Worm (Caenorhabditis elegans) whole organism, midembryonic: ENCODE data around the gene str-96.

Experiments
- T22C8.4 ChIP-seq: fragments of 200-800 bp; sonication (Bioruptor generic); IDR thresholded peaks from 2 replicates; pipeline ENCODE4 v1.3.6; 2022; ENCODE audit warnings: missing genetic modification characterization, missing compliant biosample characterization
- cog-1 ChIP-seq: sonication (generic microtip); optimal IDR thresholded peaks from 2 replicates; lab custom pipeline; 2016; ENCODE audit warnings: missing genetic modification characterization, missing compliant biosample characterization
- flt-1 ChIP-seq: fragments of 200-800 bp; sonication (Bioruptor generic); IDR thresholded peaks from 2 replicates; pipeline ENCODE4 v1.3.6; 2022; ENCODE audit warnings: missing genetic modification characterization, missing compliant biosample characterization
- med-1 ChIP-seq: sonication (generic microtip); optimal IDR thresholded peaks from 2 replicates; lab custom pipeline; 2017; ENCODE audit warnings: missing genetic modification characterization, mild to moderate bottlenecking, missing compliant biosample characterization, antibody characterized with exemption, missing genetic modification reagents; ENCODE audit not compliant: insufficient read depth
- ztf-23 ChIP-seq: fragments of 200-800 bp; sonication (Bioruptor generic); IDR thresholded peaks from 2 replicates; pipeline ENCODE4 v1.3.6; 2022; ENCODE audit warnings: missing genetic modification reagents, missing genetic modification characterization, missing compliant biosample characterization
- ztf-29 ChIP-seq: fragments of 200-800 bp; sonication (Bioruptor generic); IDR thresholded peaks from 2 replicates; pipeline ENCODE4 v1.3.6; 2022; ENCODE audit warnings: missing genetic modification reagents, missing genetic modification characterization, missing compliant biosample characterization

The str-96 gene

ce11 chrV:15244456-15244855 lies 49.3 kb downstream of the str-96 start, which contains the start of gene kin-30:
Gene kin-30, plus strand, starts transcription at chrV:15244756.
- TF ChIP-seq flt-1: no peak
- no peak for TF ChIP-seq T22C8.4 (GFP tag; lab: Robert Waterston, UW)
- no peak for TF ChIP-seq ztf-23
- TF ChIP-seq cog-1 (tag; lab: Kevin White, UChicago): no peak
- TF ChIP-seq med-1 (GFP tag; lab: Kevin White, UChicago): no peak
- no peak for TF ChIP-seq ztf-29
